Fruit fly (Drosophila melanogaster): ENCODE measurements around the gene Nab2.

The Nab2 gene

DNA sequence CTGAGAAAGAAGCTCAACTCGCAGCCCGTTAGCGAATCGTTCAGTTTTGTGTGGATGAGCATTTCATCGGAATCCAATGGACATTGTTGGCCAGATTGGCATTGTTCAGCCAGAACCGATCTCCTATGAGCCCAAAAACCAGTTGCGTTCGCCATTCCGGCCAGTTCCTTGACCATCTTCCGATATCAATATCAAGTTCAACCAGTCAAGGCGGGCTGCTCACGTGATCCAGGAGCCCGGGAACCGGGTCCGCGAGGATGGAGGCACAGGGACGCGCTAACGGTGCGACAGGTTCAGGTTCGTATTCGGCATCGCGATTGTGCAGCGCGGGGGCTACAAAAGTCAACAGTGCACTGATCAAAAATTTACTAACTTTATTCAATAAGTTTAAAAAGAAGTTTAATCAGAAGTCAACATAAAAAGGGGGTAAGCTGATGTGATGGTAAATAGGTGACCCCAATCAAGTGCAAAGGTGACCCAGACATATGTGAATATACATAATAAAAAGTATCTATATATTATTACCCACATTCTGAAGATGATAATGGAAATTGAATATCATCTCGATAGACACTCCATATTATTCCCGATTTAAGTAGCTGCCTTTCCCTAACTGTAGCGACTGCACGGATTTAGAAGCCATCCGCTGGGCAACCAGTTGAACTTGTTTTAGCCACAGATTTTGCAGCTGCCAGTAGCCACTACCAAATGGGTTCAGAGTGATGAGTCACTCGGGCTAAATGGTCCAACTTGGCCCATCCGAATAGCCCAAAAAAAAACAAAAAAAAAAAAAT is 51.2 kb downstream of the Nab2 start (continued):
- TF ChIP-seq Ets96B (tag; optimal IDR thresholded peaks at IDR 0.05) (peak; percentile 90), Smox (GFP tag; optimal IDR thresholded peaks at IDR 0.05) (peak; percentile 83), CG3919 (GFP tag; optimal IDR thresholded peaks at IDR 0.05) (peak; percentile 86), Met (GFP tag; optimal IDR thresholded peaks at IDR 0.05) (peak; percentile 21), CG3032 (tag; optimal IDR thresholded peaks at IDR 0.05) (peak; percentile 94), CG34406 (GFP tag; optimal IDR thresholded peaks at IDR 0.05) (peak; percentile 88), CG1621 (tag; optimal IDR thresholded peaks at IDR 0.05) (peak; percentile 79), CG6276 (GFP tag; optimal IDR thresholded peaks at IDR 0.05) (peak; percentile 82), CG8632 (GFP tag; optimal IDR thresholded peaks at IDR 0.05) (peak; percentile 86), Sox102F (GFP tag; optimal IDR thresholded peaks at IDR 0.05) (peak; percentile 80)

Data from whole organism, prepupa.